Fruit fly (Drosophila melanogaster): ENCODE results near the gene nmo.

The nmo gene

dm6 chr3L:7947880-7948286, 31.0 kb upstream of the nmo start, which contains the start of gene exex:
Gene exex (plus strand): TSS chr3L:7948186.
- TF ChIP-seq Smox (GFP tag; optimal IDR thresholded peaks at IDR 0.05) (no peak), Ets96B (tag; optimal IDR thresholded peaks at IDR 0.05) (no peak), Hr4 (GFP tag; optimal IDR thresholded peaks at IDR 0.05) (no peak), Sox102F (GFP tag; optimal IDR thresholded peaks at IDR 0.05) (no peak), CG6854 (GFP tag; optimal IDR thresholded peaks at IDR 0.05) (no peak), CG11762 (GFP tag; optimal IDR thresholded peaks at IDR 0.05; ENCODE audit: insufficient read depth) (no peak), Sox14 (GFP tag; optimal IDR thresholded peaks at IDR 0.05) (peak; percentile 10), acj6 (GFP tag; optimal IDR thresholded peaks at IDR 0.05) (no peak), Eip78C (GFP tag) (peak; percentile 51), CG6163 (GFP tag; IDR thresholded peaks at IDR 0.05) (no peak), vri (GFP tag; optimal IDR thresholded peaks at IDR 0.05) (peak; percentile 34), Eip75B (GFP tag; optimal IDR thresholded peaks at IDR 0.05) (no peak), fkh (GFP tag; optimal IDR thresholded peaks at IDR 0.05) (peak; percentile 16), salr (GFP tag; optimal IDR thresholded peaks at IDR 0.05) (no peak)

dm6 chr3L:7949778-7950177, 29.1 kb upstream of the nmo start:
- TF ChIP-seq Gug (GFP tag; IDR thresholded peaks at IDR 0.05) (no peak), vri (GFP tag; optimal IDR thresholded peaks at IDR 0.05) (peak; percentile 75)

DNA sequence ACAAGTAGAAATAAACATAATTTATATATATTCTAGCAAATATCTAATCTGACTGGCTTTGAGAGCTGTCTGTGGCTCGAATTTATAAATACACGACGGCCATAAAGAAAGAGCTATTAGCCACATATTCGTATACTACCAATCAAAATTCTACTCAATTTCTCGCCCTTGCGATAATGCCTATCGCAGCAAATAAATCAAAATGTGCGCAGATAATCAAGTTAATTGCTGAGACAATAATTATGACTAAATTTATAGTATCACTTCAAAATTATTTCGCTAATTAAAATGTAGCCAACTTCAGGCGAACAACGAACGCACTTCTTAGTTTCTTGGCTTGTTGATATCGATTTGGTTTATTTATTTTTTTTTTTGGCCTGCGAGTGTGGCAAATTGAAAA, 27.0 kb upstream of the nmo start:
- TF ChIP-seq vri (GFP tag; optimal IDR thresholded peaks at IDR 0.05) (peak; percentile 68), ss (GFP tag; optimal IDR thresholded peaks at IDR 0.05) (no peak)

- no peak for TF ChIP-seq CG3919 (GFP tag; optimal IDR thresholded peaks at IDR 0.05)
- TF ChIP-seq CG15336 (GFP tag; IDR thresholded peaks at IDR 0.05), result no peak
- no peak for TF ChIP-seq pdm3 (GFP tag; optimal IDR thresholded peaks at IDR 0.05)
- no peak for TF ChIP-seq Gug (GFP tag; IDR thresholded peaks at IDR 0.05)
- TF ChIP-seq Eip78C (GFP tag), result no peak
Observed at dm6 chr3L:7952560-7952959, 26.3 kb upstream of the nmo start.

DNA sequence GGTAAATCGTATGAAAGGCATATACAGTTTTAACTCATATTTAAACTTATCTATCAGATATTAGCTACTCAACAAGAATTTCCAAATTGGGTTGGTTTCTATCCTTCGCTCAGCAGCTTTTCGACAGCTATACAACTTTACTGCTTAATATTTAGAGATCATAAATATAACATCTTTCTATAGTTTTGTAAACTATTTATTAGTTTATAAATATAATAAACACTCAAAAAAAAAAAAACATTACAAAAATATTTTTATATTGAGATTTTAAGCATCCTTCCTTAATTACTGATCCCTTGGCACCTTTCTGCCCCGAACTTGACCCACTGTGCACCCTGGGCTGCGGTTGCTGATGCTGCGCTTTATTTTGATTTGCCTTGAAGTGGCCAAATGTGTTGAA, 25.9 kb upstream of the nmo start:
- TF ChIP-seq Eip78C (GFP tag) (peak; percentile 10), Hr39 (GFP tag; optimal IDR thresholded peaks at IDR 0.05) (no peak)

DNA sequence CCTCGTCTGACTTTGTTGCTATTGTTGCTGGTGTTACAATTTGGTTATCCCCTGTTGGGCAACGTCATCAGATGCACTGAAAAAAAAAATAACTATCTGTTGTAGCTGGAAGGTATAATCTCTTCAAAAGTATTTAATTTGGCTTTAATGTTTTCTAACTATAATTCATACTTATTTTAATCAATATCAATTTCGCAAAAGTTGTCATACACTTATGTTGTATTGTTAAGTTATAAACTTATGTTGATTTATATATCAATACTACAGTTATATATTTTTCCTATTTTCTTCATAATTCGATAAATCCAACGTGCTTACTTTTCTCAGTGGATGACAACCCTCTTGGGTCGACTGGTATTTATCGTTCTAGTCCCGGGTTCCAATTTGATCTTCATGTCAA, 25.1 kb upstream of the nmo start:
- TF ChIP-seq achi (GFP tag; optimal IDR thresholded peaks at IDR 0.05) (no peak), CG11762 (GFP tag; optimal IDR thresholded peaks at IDR 0.05; ENCODE audit: insufficient read depth) (no peak), Sox15 (GFP tag; optimal IDR thresholded peaks at IDR 0.05) (no peak), CG11902 (GFP tag; optimal IDR thresholded peaks at IDR 0.05) (no peak), CG3919 (GFP tag; optimal IDR thresholded peaks at IDR 0.05) (no peak), CG8632 (GFP tag; optimal IDR thresholded peaks at IDR 0.05) (no peak), topi (GFP tag; optimal IDR thresholded peaks at IDR 0.05) (no peak), CG16779 (tag; optimal IDR thresholded peaks at IDR 0.05) (no peak), vri (GFP tag; optimal IDR thresholded peaks at IDR 0.05) (no peak), net (GFP tag; optimal IDR thresholded peaks at IDR 0.05) (no peak), ss (GFP tag; optimal IDR thresholded peaks at IDR 0.05) (no peak), Hr39 (GFP tag; optimal IDR thresholded peaks at IDR 0.05) (no peak), cyc (GFP tag; optimal IDR thresholded peaks at IDR 0.05) (no peak), esn (GFP tag; optimal IDR thresholded peaks at IDR 0.05) (no peak), Lpt (GFP tag; optimal IDR thresholded peaks at IDR 0.05) (no peak), dac (GFP tag; optimal IDR thresholded peaks at IDR 0.05) (no peak), Eip93F (GFP tag; optimal IDR thresholded peaks at IDR 0.05) (no peak), Eip78C (GFP tag) (no peak)

Data from whole organism, prepupa.